Fruit fly (Drosophila melanogaster) whole organism, embryonic: ENCODE data around the gene CG4267.
A peak's percentile ranks its signal among the peaks of the same experiment; 100 is the strongest.

Experiments used
- CG11696 ChIP-seq: fragments of 200-800 bp; sonication (Bioruptor generic); IDR thresholded peaks from 2 replicates; pipeline ENCODE4 v1.3.6; 2022; ENCODE audit warnings: missing biosample characterization, missing genetic modification characterization
- CG13287 ChIP-seq: fragments of 200-800 bp; sonication (Bioruptor generic); IDR thresholded peaks from 2 replicates; pipeline ENCODE4 v1.3.6; 2022; ENCODE audit warnings: missing biosample characterization, missing genetic modification characterization; ENCODE audit not compliant: partially characterized antibody
- CG2889 ChIP-seq: fragments of 200-800 bp; sonication (Bioruptor generic); IDR thresholded peaks from 3 replicates; pipeline ENCODE4 v1.3.6; 2022; ENCODE audit warnings: missing biosample characterization, missing genetic modification characterization
- CG4328 ChIP-seq: fragments of 200-800 bp; sonication (Bioruptor generic); optimal IDR thresholded peaks from 3 replicates; lab custom pipeline; 2017; ENCODE audit warnings: missing biosample characterization, missing genetic modification reagents, missing genetic modification characterization
- CG9817 ChIP-seq: fragments of 200-800 bp; sonication (Bioruptor generic); optimal IDR thresholded peaks from 2 replicates; lab custom pipeline; 2018; ENCODE audit warnings: missing biosample characterization, mild to moderate bottlenecking, missing genetic modification characterization, moderate library complexity
- Hr3 ChIP-seq: fragments of 200-800 bp; sonication (Bioruptor generic); optimal IDR thresholded peaks from 3 replicates; lab custom pipeline; 2016; ENCODE audit warnings: missing biosample characterization, missing genetic modification characterization
- Oli ChIP-seq: fragments of 200-800 bp; sonication (Bioruptor generic); optimal IDR thresholded peaks from 2 replicates; lab custom pipeline; 2018; ENCODE audit warnings: missing biosample characterization, mild to moderate bottlenecking, missing genetic modification characterization, moderate library complexity
- croc ChIP-seq: fragments of 200-800 bp; sonication (Bioruptor generic); conservative IDR thresholded peaks from 3 replicates; pipeline ENCODE4 v1.3.6; 2022; ENCODE audit warnings: missing biosample characterization, missing genetic modification characterization
- grn ChIP-seq: fragments of 200-800 bp; sonication (Bioruptor generic); optimal IDR thresholded peaks from 3 replicates; lab custom pipeline; 2017; ENCODE audit warnings: missing biosample characterization, missing genetic modification characterization

- no peak for TF ChIP-seq CG2889 (GFP tag; lab: Robert Waterston, UW)
- TF ChIP-seq CG13287 (GFP tag; lab: Robert Waterston, UW) = no peak
- no peak for TF ChIP-seq Oli (tag; lab: Kevin White, UChicago)
- TF ChIP-seq croc (GFP tag; lab: Robert Waterston, UW) = no peak
- no peak for TF ChIP-seq CG4328 (GFP tag; lab: Kevin White, UChicago)
- TF ChIP-seq Hr3 (GFP tag; lab: Kevin White, UChicago) = no peak
- TF ChIP-seq CG11696 = no peak
- no peak for TF ChIP-seq CG9817 (tag; lab: Kevin White, UChicago)
- peak; percentile 53 for TF ChIP-seq grn (GFP tag; lab: Kevin White, UChicago)
Observed at dm6 chr2L:2197475-2198118, 44.6 kb upstream of the CG4267 start, which contains the start of gene COX7AL2.
